Worm (Caenorhabditis elegans): ENCODE results near the gene vap-2.

Gene vap-2

ce11 chrX:10746388-10746787 lies 45.9 kb downstream of the vap-2 start, which contains the start of gene R07A4.2:
TSS of gene R07A4.2 (minus strand) at chrX:10746488.
- no peak for TF ChIP-seq unc-86 (tag; optimal IDR thresholded peaks at IDR 0.05)
- no peak for TF ChIP-seq elt-2 (tag; optimal IDR thresholded peaks at IDR 0.05)
- TF ChIP-seq ztf-11 (tag; optimal IDR thresholded peaks at IDR 0.05) = no peak
- no peak for TF ChIP-seq blmp-1 (tag; optimal IDR thresholded peaks at IDR 0.05)
- no peak for TF ChIP-seq mdl-1 (tag; optimal IDR thresholded peaks at IDR 0.05)
- no peak for TF ChIP-seq unc-30 (tag; optimal IDR thresholded peaks at IDR 0.05)
